Worm (Caenorhabditis elegans) whole organism, early embryonic: ENCODE results near the gene sre-50.

ENCODE experiments used
- F13C5.2 ChIP-seq: sonication (generic microtip); optimal IDR thresholded peaks from 2 replicates; lab custom pipeline; 2017; ENCODE audit warnings: mild to moderate bottlenecking, missing genetic modification characterization, inconsistent platforms, missing compliant biosample characterization
- ama-1 ChIP-seq: fragments of 150-350 bp; optimal IDR thresholded peaks from 2 replicates; lab custom pipeline; 2014
- ceh-13 ChIP-seq: fragments of 200-800 bp; sonication (Bioruptor generic); optimal IDR thresholded peaks from 2 replicates; lab custom pipeline; 2018; ENCODE audit warnings: mild to moderate bottlenecking, missing genetic modification characterization, missing compliant biosample characterization
- ceh-36 ChIP-seq: sonication (generic microtip); optimal IDR thresholded peaks from 2 replicates; lab custom pipeline; 2016; ENCODE audit warnings: missing genetic modification characterization, inconsistent platforms, missing compliant biosample characterization
- ets-7 ChIP-seq: sonication (generic microtip); optimal IDR thresholded peaks from 2 replicates; lab custom pipeline; 2016; ENCODE audit warnings: missing genotype, missing genetic modification characterization, missing compliant biosample characterization
- flt-1 ChIP-seq: fragments of 200-800 bp; sonication (Bioruptor generic); IDR thresholded peaks from 2 replicates; pipeline ENCODE4 v1.3.6; 2022; ENCODE audit warnings: missing genetic modification characterization, missing compliant biosample characterization
- hmbx-1 ChIP-seq: sonication (generic microtip); optimal IDR thresholded peaks from 2 replicates; lab custom pipeline; 2016; ENCODE audit warnings: mild to moderate bottlenecking, missing genetic modification characterization, missing compliant biosample characterization
- hnd-1 ChIP-seq: sonication (generic microtip); optimal IDR thresholded peaks from 2 replicates; lab custom pipeline; 2016; ENCODE audit warnings: missing genetic modification characterization, missing compliant biosample characterization
- sea-1 ChIP-seq: fragments of 200-800 bp; sonication (Bioruptor generic); conservative IDR thresholded peaks from 2 replicates; pipeline ENCODE4 v1.3.6; 2022; ENCODE audit warnings: missing genetic modification characterization, missing compliant biosample characterization
- tbx-11 ChIP-seq: fragments of 200-800 bp; sonication (Bioruptor generic); IDR thresholded peaks from 2 replicates; pipeline ENCODE4 v1.3.6; 2022; ENCODE audit warnings: missing genetic modification characterization, missing compliant biosample characterization
- tbx-37 ChIP-seq: fragments of 200-800 bp; sonication (Bioruptor generic); conservative IDR thresholded peaks from 2 replicates; pipeline ENCODE4 v1.3.6; 2022; ENCODE audit warnings: missing genetic modification reagents, missing genetic modification characterization, missing compliant biosample characterization
- tra-4 ChIP-seq: sonication (generic microtip); optimal IDR thresholded peaks from 2 replicates; lab custom pipeline; 2017; ENCODE audit warnings: missing genetic modification characterization, missing compliant biosample characterization

DNA sequence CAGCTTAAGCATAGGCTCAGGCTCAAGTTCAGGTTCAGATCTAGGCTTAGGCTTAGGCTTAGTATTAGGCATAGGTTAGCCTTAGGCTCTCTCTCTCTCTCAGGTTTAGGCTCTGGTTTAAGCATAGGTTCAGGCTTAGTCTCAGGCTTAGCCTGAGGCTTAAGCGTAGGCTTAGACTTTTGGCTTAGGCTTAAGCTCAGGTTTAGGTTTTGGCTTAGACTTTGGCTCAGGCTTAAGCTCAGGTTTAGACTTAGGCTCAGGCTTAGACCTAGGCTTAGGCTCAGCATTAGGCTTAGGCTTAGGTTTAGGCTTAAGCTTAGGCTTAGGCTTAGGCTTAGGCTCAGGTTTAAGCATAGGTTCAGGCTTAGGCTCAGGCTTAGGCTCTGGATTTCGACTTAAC, 40.4 kb downstream of the sre-50 start:
- TF ChIP-seq F13C5.2, result no peak
- TF ChIP-seq tra-4 (tag; lab: Kevin White, UChicago), result no peak
- no peak for TF ChIP-seq hmbx-1 (tag; lab: Kevin White, UChicago)
- no peak for TF ChIP-seq ama-1 (lab: Kevin White, UChicago)
- TF ChIP-seq ets-7 (tag; lab: Kevin White, UChicago), result no peak
- no peak for TF ChIP-seq flt-1
- no peak for TF ChIP-seq tbx-11 (GFP tag; lab: Robert Waterston, UW)
- no peak for TF ChIP-seq ceh-13 (GFP tag; lab: Kevin White, UChicago)
- no peak for TF ChIP-seq hnd-1 (tag; lab: Kevin White, UChicago)
- no peak for TF ChIP-seq tbx-37 (GFP tag; lab: Robert Waterston, UW)
- peak; percentile 77 for TF ChIP-seq ceh-36 (tag; lab: Kevin White, UChicago)
- no peak for TF ChIP-seq sea-1 (GFP tag; lab: Robert Waterston, UW)
